In genomic region chrX:5852677-5853076, dm6 we compare ENCODE assay signal across 1 fruit fly cellular context.
A peak's percentile ranks its signal among the peaks of the same experiment; 100 is the strongest.
TF ChIP-seq lines count a peak whose summit lies in the region.

No protein-coding gene starts in this region.

TF ChIP-seq in whole organism, embryonic, 481 proteins besides CTCF, POLR2A, EP300 and RAD21 (continued from another document):
- TF ChIP-seq ap (GFP tag; IDR thresholded peaks at IDR 0.05; lab: Robert Waterston, UW) = no peak
- TF ChIP-seq CG2678 (tag; optimal IDR thresholded peaks at IDR 0.05; lab: Kevin White, UChicago) = peak; percentile 47
- TF ChIP-seq Opbp (GFP tag; IDR thresholded peaks at IDR 0.05; lab: Robert Waterston, UW; ENCODE audit: partially characterized antibody) = no peak
- TF ChIP-seq CG10959 (GFP tag; IDR thresholded peaks at IDR 0.05; lab: Robert Waterston, UW) = 0 out of 2 replicates have a peak, but pooled peaks have one; percentile 16
- TF ChIP-seq Hr51 (GFP tag; optimal IDR thresholded peaks at IDR 0.05; lab: Kevin White, UChicago) = peak in 1 of 2 experiments; percentile 9
- no peak for TF ChIP-seq prd (optimal IDR thresholded peaks at IDR 0.05; lab: Kevin White, UChicago)
- peak; percentile 50; the same call in 2 of the 3 replicates for TF ChIP-seq prd (GFP tag; IDR thresholded peaks at IDR 0.05; lab: Robert Waterston, UW)
- TF ChIP-seq CG11504 (tag; optimal IDR thresholded peaks at IDR 0.05; lab: Kevin White, UChicago) = peak; percentile 49
- TF ChIP-seq cg (GFP tag; optimal IDR thresholded peaks at IDR 0.05; lab: Kevin White, UChicago) = no peak
- peak; percentile 2 for TF ChIP-seq CG14710 (tag; optimal IDR thresholded peaks at IDR 0.05; lab: Kevin White, UChicago)
- 0 out of 2 replicates have a peak, but pooled peaks have one; percentile 14 for TF ChIP-seq esg (GFP tag; conservative IDR thresholded peaks at IDR 0.05; lab: Robert Waterston, UW)
- no peak for TF ChIP-seq CG9609 (GFP tag; optimal IDR thresholded peaks at IDR 0.05; lab: Kevin White, UChicago)
- peak; percentile 1 for TF ChIP-seq CG13424 (tag; optimal IDR thresholded peaks at IDR 0.05; lab: Kevin White, UChicago)
- TF ChIP-seq CG8089 (GFP tag; optimal IDR thresholded peaks at IDR 0.05; lab: Kevin White, UChicago) = no peak
- TF ChIP-seq danr (GFP tag; IDR thresholded peaks at IDR 0.05; lab: Robert Waterston, UW) = no peak
- peak; percentile 27 for TF ChIP-seq grau (tag; optimal IDR thresholded peaks at IDR 0.05; lab: Kevin White, UChicago)
- peak; percentile 0 for TF ChIP-seq CG15514 (GFP tag; optimal IDR thresholded peaks at IDR 0.05; lab: Kevin White, UChicago)
- peak; percentile 6 for TF ChIP-seq Xbp1 (GFP tag; optimal IDR thresholded peaks at IDR 0.05; lab: Kevin White, UChicago)
